Worm (Caenorhabditis elegans) whole organism, early embryonic: ENCODE results near the gene C56A3.5.

Experiments
- B0310.2 ChIP-seq: sonication (generic microtip); optimal IDR thresholded peaks from 2 replicates; lab custom pipeline; 2016; ENCODE audit warnings: mild to moderate bottlenecking, missing genetic modification characterization, missing compliant biosample characterization
- F13C5.2 ChIP-seq: sonication (generic microtip); optimal IDR thresholded peaks from 2 replicates; lab custom pipeline; 2017; ENCODE audit warnings: mild to moderate bottlenecking, missing genetic modification characterization, inconsistent platforms, missing compliant biosample characterization
- aly-1 ChIP-seq: sonication (generic microtip); optimal IDR thresholded peaks from 2 replicates; lab custom pipeline; 2016; ENCODE audit warnings: missing genetic modification characterization, missing compliant biosample characterization
- ama-1 ChIP-seq: fragments of 150-350 bp; optimal IDR thresholded peaks from 2 replicates; lab custom pipeline; 2014
- ceh-13 ChIP-seq: fragments of 200-800 bp; sonication (Bioruptor generic); optimal IDR thresholded peaks from 2 replicates; lab custom pipeline; 2018; ENCODE audit warnings: mild to moderate bottlenecking, missing genetic modification characterization, missing compliant biosample characterization
- ceh-36 ChIP-seq: sonication (generic microtip); optimal IDR thresholded peaks from 2 replicates; lab custom pipeline; 2016; ENCODE audit warnings: missing genetic modification characterization, inconsistent platforms, missing compliant biosample characterization
- ets-7 ChIP-seq: sonication (generic microtip); optimal IDR thresholded peaks from 2 replicates; lab custom pipeline; 2016; ENCODE audit warnings: missing genotype, missing genetic modification characterization, missing compliant biosample characterization
- flt-1 ChIP-seq: fragments of 200-800 bp; sonication (Bioruptor generic); IDR thresholded peaks from 2 replicates; pipeline ENCODE4 v1.3.6; 2022; ENCODE audit warnings: missing genetic modification characterization, missing compliant biosample characterization
- hmbx-1 ChIP-seq: sonication (generic microtip); optimal IDR thresholded peaks from 2 replicates; lab custom pipeline; 2016; ENCODE audit warnings: mild to moderate bottlenecking, missing genetic modification characterization, missing compliant biosample characterization
- hmg-4 ChIP-seq: fragments of 200-800 bp; sonication (Bioruptor generic); optimal IDR thresholded peaks from 2 replicates; lab custom pipeline; 2018; ENCODE audit warnings: mild to moderate bottlenecking, missing genetic modification characterization, missing compliant biosample characterization
- hnd-1 ChIP-seq: sonication (generic microtip); optimal IDR thresholded peaks from 2 replicates; lab custom pipeline; 2016; ENCODE audit warnings: missing genetic modification characterization, missing compliant biosample characterization
- pes-1 ChIP-seq: fragments of 200-800 bp; sonication (Bioruptor generic); IDR thresholded peaks from 2 replicates; pipeline ENCODE4 v1.3.6; 2022; ENCODE audit warnings: missing genetic modification reagents, missing genetic modification characterization, missing compliant biosample characterization
- scrt-1 ChIP-seq: fragments of 200-800 bp; sonication (Bioruptor generic); IDR thresholded peaks from 2 replicates; pipeline ENCODE4 v1.3.6; 2022; ENCODE audit warnings: missing genetic modification characterization, missing compliant biosample characterization
- sea-1 ChIP-seq: fragments of 200-800 bp; sonication (Bioruptor generic); conservative IDR thresholded peaks from 2 replicates; pipeline ENCODE4 v1.3.6; 2022; ENCODE audit warnings: missing genetic modification characterization, missing compliant biosample characterization
- tbx-11 ChIP-seq: fragments of 200-800 bp; sonication (Bioruptor generic); IDR thresholded peaks from 2 replicates; pipeline ENCODE4 v1.3.6; 2022; ENCODE audit warnings: missing genetic modification characterization, missing compliant biosample characterization
- tbx-37 ChIP-seq: fragments of 200-800 bp; sonication (Bioruptor generic); conservative IDR thresholded peaks from 2 replicates; pipeline ENCODE4 v1.3.6; 2022; ENCODE audit warnings: missing genetic modification reagents, missing genetic modification characterization, missing compliant biosample characterization
- tra-4 ChIP-seq: sonication (generic microtip); optimal IDR thresholded peaks from 2 replicates; lab custom pipeline; 2017; ENCODE audit warnings: missing genetic modification characterization, missing compliant biosample characterization

Gene C56A3.5

ce11 chrV:13577463-13577862 lies 25.7 kb downstream of the C56A3.5 start:
- TF ChIP-seq flt-1 (GFP tag; lab: Robert Waterston, UW), result no peak
- TF ChIP-seq hmg-4 (GFP tag; lab: Kevin White, UChicago), result no peak
- TF ChIP-seq F13C5.2 (tag; lab: Kevin White, UChicago), result no peak
- TF ChIP-seq sea-1 (GFP tag; lab: Robert Waterston, UW), result no peak
- TF ChIP-seq scrt-1 (GFP tag; lab: Robert Waterston, UW), result no peak
- TF ChIP-seq ceh-13, result no peak
- no peak for TF ChIP-seq tra-4 (tag; lab: Kevin White, UChicago)
- no peak for TF ChIP-seq aly-1 (tag; lab: Kevin White, UChicago)
- TF ChIP-seq B0310.2 (tag; lab: Kevin White, UChicago), result no peak
- no peak for TF ChIP-seq tbx-11 (GFP tag; lab: Robert Waterston, UW)
- TF ChIP-seq ama-1 (lab: Kevin White, UChicago), result no peak
- TF ChIP-seq hnd-1 (tag; lab: Kevin White, UChicago), result no peak

DNA sequence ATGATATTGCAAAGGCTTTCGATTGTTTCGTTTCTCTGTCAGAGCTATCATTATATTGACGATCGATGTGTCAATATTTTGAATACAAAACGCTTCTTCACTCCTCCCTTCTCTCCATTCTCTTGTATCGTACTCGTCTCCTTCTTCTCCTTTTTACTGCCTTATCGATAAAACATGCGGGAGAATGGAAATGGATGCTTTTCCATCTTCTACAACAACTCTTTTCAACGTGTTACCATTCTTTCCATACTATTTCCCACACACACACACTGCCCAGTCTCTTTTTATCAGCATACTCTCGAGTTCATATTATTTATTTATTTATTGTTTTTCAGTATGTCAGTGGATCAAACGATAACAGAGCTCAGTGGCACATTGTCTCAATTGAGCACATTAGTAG lies 26.9 kb downstream of the C56A3.5 start, which contains the start of gene C50B8.6:
Gene C50B8.6 (plus strand): TSS at position 336 of the 400 bp plus-strand sequence.
- TF ChIP-seq pes-1, result no peak
- TF ChIP-seq flt-1 (GFP tag; lab: Robert Waterston, UW), result no peak
- TF ChIP-seq ama-1 (lab: Kevin White, UChicago), result no peak

DNA sequence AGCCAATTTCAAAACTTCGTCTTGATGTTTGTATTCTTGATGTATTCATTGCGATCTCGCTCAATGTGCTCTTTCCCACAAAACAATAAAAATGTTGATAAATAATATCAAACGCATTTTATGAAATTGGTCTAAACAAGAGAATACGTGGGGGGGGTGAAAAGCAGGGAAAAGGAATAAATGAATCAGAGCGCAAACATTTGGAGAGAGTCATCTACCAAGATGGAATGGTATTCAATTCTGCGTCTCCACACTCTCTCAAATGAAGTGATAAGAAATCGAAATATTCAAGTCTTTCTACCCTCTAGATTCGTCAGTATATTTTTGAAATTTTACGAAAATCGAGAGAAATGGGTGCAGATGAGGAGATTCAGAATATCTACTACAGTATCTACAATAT lies 28.9 kb downstream of the C56A3.5 start, which contains the start of gene C50B8.5:
Gene C50B8.5 (plus strand): TSS at position 273 of the 400 bp plus-strand sequence.
- TF ChIP-seq scrt-1 (GFP tag; lab: Robert Waterston, UW) (no peak), pes-1 (no peak), flt-1 (GFP tag; lab: Robert Waterston, UW) (no peak), tra-4 (tag; lab: Kevin White, UChicago) (no peak), ets-7 (tag; lab: Kevin White, UChicago) (no peak), aly-1 (tag; lab: Kevin White, UChicago) (no peak), sea-1 (GFP tag; lab: Robert Waterston, UW) (no peak), tbx-11 (GFP tag; lab: Robert Waterston, UW) (no peak), hnd-1 (tag; lab: Kevin White, UChicago) (no peak), F13C5.2 (tag; lab: Kevin White, UChicago) (no peak), tbx-37 (no peak), ama-1 (lab: Kevin White, UChicago) (no peak), ceh-13 (no peak), ceh-36 (no peak)

DNA sequence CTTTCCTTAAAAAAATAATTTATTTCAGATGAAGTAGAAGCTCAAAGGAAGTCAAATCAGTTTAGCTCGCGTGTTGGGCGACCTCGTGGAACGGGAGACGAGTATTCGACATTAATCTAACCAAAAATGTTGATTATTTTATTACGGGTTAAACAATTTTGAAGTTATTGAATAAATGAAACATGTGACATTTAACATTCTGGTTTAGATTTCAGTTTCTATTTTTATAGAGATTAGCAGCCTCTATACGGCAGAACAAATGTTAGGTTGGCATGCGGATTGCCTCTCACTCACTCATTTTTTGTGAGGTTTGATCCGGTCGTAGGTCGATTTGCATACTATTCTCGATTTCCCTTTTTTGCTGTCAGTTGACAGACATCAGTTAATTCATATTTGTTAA lies 32.7 kb downstream of the C56A3.5 start, which contains the start of gene F53F4.1:
Gene F53F4.1 (plus strand): TSS at position 301 of the 400 bp plus-strand sequence.
- no peak for TF ChIP-seq F13C5.2 (tag; lab: Kevin White, UChicago)
- no peak for TF ChIP-seq ceh-13
- no peak for TF ChIP-seq tbx-11 (GFP tag; lab: Robert Waterston, UW)

ce11 chrV:13587902-13588301 lies 36.1 kb downstream of the C56A3.5 start, which contains the start of gene F53F4.17:
Gene F53F4.17 (plus strand): TSS chrV:13588202.
- TF ChIP-seq tbx-11 (GFP tag; lab: Robert Waterston, UW) (no peak), ceh-36 (no peak), scrt-1 (GFP tag; lab: Robert Waterston, UW) (no peak), hmbx-1 (no peak), B0310.2 (tag; lab: Kevin White, UChicago) (no peak), flt-1 (GFP tag; lab: Robert Waterston, UW) (no peak), ets-7 (tag; lab: Kevin White, UChicago) (no peak), pes-1 (no peak), hnd-1 (tag; lab: Kevin White, UChicago) (no peak)

DNA sequence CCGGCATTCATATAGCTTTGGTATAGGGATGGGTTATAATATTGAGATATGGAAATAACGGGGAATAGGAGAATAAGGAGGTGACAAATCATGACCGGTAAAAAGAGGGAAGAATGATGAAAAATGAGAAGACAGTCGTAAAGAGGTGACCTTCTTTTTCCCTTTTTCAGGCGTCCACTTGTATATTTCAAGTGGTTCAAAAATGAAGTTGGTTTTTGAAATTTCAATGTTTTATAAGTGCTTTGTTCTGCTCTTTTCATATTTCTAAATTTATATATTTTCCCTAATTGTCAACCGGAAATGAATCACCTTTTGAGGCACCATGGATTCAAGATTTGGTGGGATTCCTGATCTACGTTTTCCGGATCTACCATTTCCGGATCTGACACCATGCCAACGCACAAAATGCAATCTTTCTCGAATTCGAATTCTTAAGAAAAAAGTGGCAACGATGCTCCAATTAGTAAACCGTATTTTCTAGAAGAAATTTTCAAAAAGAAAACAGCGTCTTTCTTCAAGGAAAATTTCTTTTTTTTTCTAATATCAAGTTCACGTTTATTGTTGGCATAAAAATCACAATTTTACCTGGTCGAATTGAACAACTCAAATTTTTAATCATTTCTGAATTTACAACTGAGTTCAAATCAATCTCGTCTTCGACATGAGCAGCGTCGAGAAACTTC lies 37.9 kb downstream of the C56A3.5 start, which contains the start of the genes F53F4.2 and F53F4.18:
Gene F53F4.2 (minus strand): TSS at position 101 of the 683 bp plus-strand sequence.
Gene F53F4.18 (plus strand): TSS at position 633 of the 683 bp plus-strand sequence.
- TF ChIP-seq hnd-1 (tag; lab: Kevin White, UChicago) (no peak), ets-7 (tag; lab: Kevin White, UChicago) (no peak), ceh-36 (no peak), flt-1 (GFP tag; lab: Robert Waterston, UW) (no peak), tra-4 (tag; lab: Kevin White, UChicago) (no peak), scrt-1 (GFP tag; lab: Robert Waterston, UW) (no peak)

ce11 chrV:13591504-13592174 lies 39.9 kb downstream of the C56A3.5 start, which contains the start of gene tbcb-1:
Gene tbcb-1 (plus strand): TSS chrV:13592124.
- TF ChIP-seq hmbx-1 (no peak), ama-1 (lab: Kevin White, UChicago) (no peak), hmg-4 (GFP tag; lab: Kevin White, UChicago) (no peak)

- TF ChIP-seq scrt-1 (GFP tag; lab: Robert Waterston, UW), result no peak
- no peak for TF ChIP-seq tbx-37
These were observed 41.3 kb downstream of the C56A3.5 start, which contains the start of gene F53F4.4 for ce11 chrV:13593083-13593482. Gene F53F4.4 (plus strand): TSS chrV:13593383.
